Worm (Caenorhabditis elegans) whole organism, L4/young adult: ENCODE results near the gene clpp-1.

Experiments used
- W03F9.2 ChIP-seq: fragments of 150-350 bp; optimal IDR thresholded peaks from 2 replicates; lab custom pipeline; 2014; ENCODE audit warnings: missing biosample characterization, missing genetic modification characterization
- him-1 ChIP-seq: sonication (generic microtip); optimal IDR thresholded peaks from 2 replicates; lab custom pipeline; 2016; ENCODE audit warnings: missing genotype, missing genetic modification reagents, missing genetic modification characterization, missing compliant biosample characterization

ce11 chrII:10309337-10309736, 6.7 kb upstream of the clpp-1 start, which contains the start of gene ZK970.8:
- TF ChIP-seq him-1 (tag; lab: Kevin White, UChicago) (no peak), W03F9.2 (tag; lab: Kevin White, UChicago) (no peak)
